Fruit fly (Drosophila melanogaster) whole organism, pupa: ENCODE results near the gene CG15446.

Experiments
- CG10348 ChIP-seq: fragments of 200-800 bp; sonication (Bioruptor generic); IDR thresholded peaks from 2 replicates; pipeline ENCODE4 v1.3.6; 2022; ENCODE audit warnings: missing biosample characterization, missing genetic modification characterization
- CG12605 ChIP-seq: fragments of 200-800 bp; sonication (Bioruptor generic); IDR thresholded peaks from 2 replicates; pipeline ENCODE4 v1.3.6; 2022; ENCODE audit warnings: missing biosample characterization, missing genetic modification characterization
- CG13204 ChIP-seq: fragments of 200-800 bp; sonication (Bioruptor generic); optimal IDR thresholded peaks from 2 replicates; lab custom pipeline; 2018; ENCODE audit warnings: missing biosample characterization, mild to moderate bottlenecking, missing genetic modification characterization, moderate library complexity
- CG14655 ChIP-seq: fragments of 200-800 bp; sonication (Bioruptor generic); optimal IDR thresholded peaks from 3 replicates; lab custom pipeline; 2017; ENCODE audit warnings: mild to moderate bottlenecking, missing biosample characterization, missing genetic modification reagents, missing genetic modification characterization
- CG15710 ChIP-seq: fragments of 200-800 bp; sonication (Bioruptor generic); optimal IDR thresholded peaks from 2 replicates; lab custom pipeline; 2018; ENCODE audit warnings: missing biosample characterization, mild to moderate bottlenecking, missing genetic modification characterization, moderate library complexity
- CG32121 ChIP-seq: fragments of 200-800 bp; sonication (Bioruptor generic); IDR thresholded peaks from 2 replicates; pipeline ENCODE4 v1.3.6; 2022; ENCODE audit warnings: missing biosample characterization, missing genetic modification characterization
- CG4496 ChIP-seq: fragments of 200-800 bp; sonication (Bioruptor generic); IDR thresholded peaks from 3 replicates; pipeline ENCODE4 v1.3.6; 2022; ENCODE audit warnings: missing biosample characterization, missing genetic modification characterization
- CG9948 ChIP-seq: fragments of 200-800 bp; sonication (Bioruptor generic); optimal IDR thresholded peaks from 2 replicates; lab custom pipeline; 2018; ENCODE audit warnings: missing biosample characterization, mild to moderate bottlenecking, missing genetic modification characterization, moderate library complexity
- D1 ChIP-seq: fragments of 200-800 bp; sonication (Bioruptor generic); optimal IDR thresholded peaks from 2 replicates; lab custom pipeline; 2018; ENCODE audit warnings: missing biosample characterization, mild to moderate bottlenecking, missing genetic modification characterization, moderate library complexity
- EcR ChIP-seq: fragments of 200-800 bp; sonication (Bioruptor generic); optimal IDR thresholded peaks from 3 replicates; lab custom pipeline; 2019; ENCODE audit warnings: missing biosample characterization, missing genetic modification characterization, mild to moderate bottlenecking, moderate library complexity, missing genetic modification reagents
- Pif1A ChIP-seq: fragments of 200-800 bp; sonication (Bioruptor generic); optimal IDR thresholded peaks from 3 replicates; lab custom pipeline; 2016; ENCODE audit warnings: missing biosample characterization, missing genetic modification characterization
- Pif1B ChIP-seq: fragments of 200-800 bp; sonication (Bioruptor generic); optimal IDR thresholded peaks from 3 replicates; lab custom pipeline; 2016; ENCODE audit warnings: missing biosample characterization, missing genetic modification characterization
- Snoo ChIP-seq: fragments of 200-800 bp; sonication (Bioruptor generic); optimal IDR thresholded peaks from 3 replicates; lab custom pipeline; 2017; ENCODE audit warnings: missing biosample characterization, mild to moderate bottlenecking, missing genetic modification characterization, inconsistent platforms
- rn ChIP-seq: fragments of 200-800 bp; sonication (Bioruptor generic); IDR thresholded peaks from 2 replicates; pipeline ENCODE4 v1.3.6; 2022; ENCODE audit warnings: missing biosample characterization, missing genetic modification characterization

dm6 chrX:21046141-21046540 lies 55.9 kb downstream of the CG15446 start:
- TF ChIP-seq Pif1A (GFP tag; lab: Kevin White, UChicago) (no peak), EcR (no peak), CG15710 (tag; lab: Kevin White, UChicago) (no peak), CG4496 (GFP tag; lab: Robert Waterston, UW) (no peak), CG12605 (GFP tag; lab: Robert Waterston, UW) (no peak), CG9948 (tag; lab: Kevin White, UChicago) (no peak), CG14655 (GFP tag; lab: Kevin White, UChicago) (no peak), Snoo (tag; lab: Kevin White, UChicago) (no peak), rn (GFP tag; lab: Robert Waterston, UW) (no peak), CG10348 (GFP tag; lab: Robert Waterston, UW) (no peak), Pif1B (GFP tag; lab: Kevin White, UChicago) (no peak), D1 (tag; lab: Kevin White, UChicago) (no peak), CG32121 (GFP tag; lab: Robert Waterston, UW) (no peak), CG13204 (no peak)
